Worm (Caenorhabditis elegans) whole organism, L4 larva: ENCODE results near the gene T19H12.3.

Source experiments
- F37D6.2 ChIP-seq: sonication (generic microtip); optimal IDR thresholded peaks from 2 replicates; lab custom pipeline; 2016; ENCODE audit warnings: mild to moderate bottlenecking, missing genetic modification characterization, missing compliant biosample characterization
- F49E8.2 ChIP-seq: sonication (generic microtip); optimal IDR thresholded peaks from 2 replicates; lab custom pipeline; 2016; ENCODE audit warnings: missing compliant biosample characterization, mild to moderate bottlenecking, missing genetic modification characterization, borderline replicate concordance
- R02D3.7 ChIP-seq: fragments of 150-350 bp; sonication (generic microtip); optimal IDR thresholded peaks from 3 replicates; lab custom pipeline; 2014; ENCODE audit warnings: missing biosample characterization, missing genetic modification characterization
- T20F7.1 ChIP-seq: fragments of 200-800 bp; sonication (Bioruptor generic); optimal IDR thresholded peaks from 2 replicates; lab custom pipeline; 2018; ENCODE audit warnings: mild to moderate bottlenecking, missing genetic modification characterization, missing compliant biosample characterization
- Y105C5A.15 ChIP-seq: fragments of 200-800 bp; sonication (Bioruptor generic); IDR thresholded peaks from 2 replicates; pipeline ENCODE4 v1.3.6; 2022; ENCODE audit warnings: missing genetic modification characterization, missing compliant biosample characterization
- Y48G9A.11 ChIP-seq: fragments of 200-800 bp; sonication (Bioruptor generic); IDR thresholded peaks from 2 replicates; pipeline ENCODE4 v1.3.6; 2022; ENCODE audit warnings: missing genetic modification reagents, missing genetic modification characterization, missing compliant biosample characterization
- Y5F2A.4 ChIP-seq: fragments of 200-800 bp; sonication (Bioruptor generic); optimal IDR thresholded peaks from 2 replicates; lab custom pipeline; 2018; ENCODE audit warnings: mild to moderate bottlenecking, missing genetic modification characterization, missing compliant biosample characterization
- aha-1 ChIP-seq: fragments of 150-350 bp; peaks from one replicate; lab custom pipeline; 2014; ENCODE audit warnings: missing biosample characterization, missing genetic modification characterization
- aly-2 ChIP-seq: sonication (generic microtip); optimal IDR thresholded peaks from 2 replicates; lab custom pipeline; 2018; ENCODE audit warnings: missing biosample characterization, missing genetic modification characterization
- ama-1 ChIP-seq: fragments of 150-350 bp; optimal IDR thresholded peaks from 2 replicates; lab custom pipeline; 2014; ENCODE audit warnings: inconsistent platforms, mixed read lengths
- attf-4 ChIP-seq: sonication (generic microtip); optimal IDR thresholded peaks from 3 replicates; lab custom pipeline; 2017; ENCODE audit warnings: missing biosample characterization, missing genetic modification characterization
- ceh-62 ChIP-seq: sonication (generic microtip); optimal IDR thresholded peaks from 2 replicates; lab custom pipeline; 2017; ENCODE audit warnings: missing biosample characterization, missing genetic modification characterization
- ceh-82 ChIP-seq: sonication (generic microtip); optimal IDR thresholded peaks from 2 replicates; lab custom pipeline; 2017; ENCODE audit warnings: missing biosample characterization, missing genetic modification characterization
- ces-1 ChIP-seq: fragments of 150-350 bp; sonication (generic microtip); optimal IDR thresholded peaks from 4 replicates; lab custom pipeline; 2014; ENCODE audit warnings: missing biosample characterization, missing genetic modification reagents, missing genetic modification characterization
- cey-2 ChIP-seq: sonication (generic microtip); optimal IDR thresholded peaks from 3 replicates; lab custom pipeline; 2017; ENCODE audit warnings: missing genetic modification characterization, mild to moderate bottlenecking, missing compliant biosample characterization, antibody characterized with exemption, borderline replicate concordance; ENCODE audit not compliant: insufficient read depth
- daf-16 ChIP-seq, 3 experiments: sonication (generic microtip); optimal IDR thresholded peaks; 2 replicates each; lab custom pipeline; 2016 to 2017; ENCODE audit warnings: missing genetic modification characterization in 3 of 3, missing genetic modification reagents in 3 of 3, mild to moderate bottlenecking in 2 of 3, missing compliant biosample characterization in 2 of 3, missing biosample characterization in 1 of 3, moderate library complexity in 1 of 3
- daf-8 ChIP-seq: fragments of 200-800 bp; sonication (Bioruptor generic); IDR thresholded peaks from 2 replicates; pipeline ENCODE4 v1.3.6; 2022; ENCODE audit warnings: missing genetic modification characterization, missing compliant biosample characterization
- dmd-9 ChIP-seq: fragments of 200-800 bp; sonication (Bioruptor generic); IDR thresholded peaks from 2 replicates; pipeline ENCODE4 v1.3.6; 2022; ENCODE audit warnings: missing genetic modification reagents, missing genetic modification characterization, missing compliant biosample characterization
- egl-27 ChIP-seq: sonication (generic microtip); optimal IDR thresholded peaks from 3 replicates; lab custom pipeline; 2017; ENCODE audit warnings: missing biosample characterization, missing genetic modification reagents, missing genetic modification characterization
- hif-1 ChIP-seq, 2 experiments: sonication (generic microtip); optimal IDR thresholded peaks; 2 replicates each; lab custom pipeline; 2016 to 2017; ENCODE audit warnings: missing compliant biosample characterization in 2 of 2, missing genetic modification characterization in 2 of 2, missing genetic modification reagents in 2 of 2, missing genotype in 2 of 2, mild to moderate bottlenecking in 1 of 2
- lin-13 ChIP-seq: fragments of 150-350 bp; optimal IDR thresholded peaks from 2 replicates; lab custom pipeline; 2014; ENCODE audit warnings: missing biosample characterization, missing genetic modification reagents, missing genetic modification characterization
- lin-29 ChIP-seq: fragments of 200-800 bp; sonication (Bioruptor generic); IDR thresholded peaks from 2 replicates; pipeline ENCODE4 v1.3.6; 2022; ENCODE audit warnings: missing genetic modification reagents, missing genetic modification characterization, missing compliant biosample characterization
- lin-38 ChIP-seq: fragments of 200-800 bp; sonication (Bioruptor generic); IDR thresholded peaks from 2 replicates; pipeline ENCODE4 v1.3.6; 2022; ENCODE audit warnings: missing genetic modification reagents, missing genetic modification characterization, missing compliant biosample characterization
- lin-39 ChIP-seq: fragments of 150-350 bp; optimal IDR thresholded peaks from 2 replicates; lab custom pipeline; 2014; ENCODE audit warnings: missing biosample characterization, missing genetic modification reagents, missing genetic modification characterization
- mdl-1 ChIP-seq, 2 experiments: fragments of 150-350 bp in 1 of 2; sonication (generic microtip) in 1 of 2; optimal IDR thresholded peaks; 2 replicates each; lab custom pipeline; 2014 to 2017; ENCODE audit warnings: missing biosample characterization in 2 of 2, missing genetic modification characterization in 2 of 2
- mdt-29 ChIP-seq: fragments of 200-800 bp; sonication (Bioruptor generic); IDR thresholded peaks from 2 replicates; pipeline ENCODE4 v1.3.6; 2022; ENCODE audit warnings: missing genetic modification reagents, missing genetic modification characterization, missing compliant biosample characterization
- mep-1 ChIP-seq: fragments of 150-350 bp; sonication (generic microtip); optimal IDR thresholded peaks from 3 replicates; lab custom pipeline; 2014; ENCODE audit warnings: missing biosample characterization, missing genetic modification characterization
- mes-2 ChIP-seq: sonication (generic microtip); optimal IDR thresholded peaks from 2 replicates; lab custom pipeline; 2016; ENCODE audit warnings: missing genotype, mild to moderate bottlenecking, missing genetic modification characterization, missing compliant biosample characterization; ENCODE audit not compliant: poor library complexity, severe bottlenecking
- nhr-10 ChIP-seq: fragments of 150-350 bp; optimal IDR thresholded peaks from 2 replicates; lab custom pipeline; 2014; ENCODE audit warnings: missing biosample characterization, missing genetic modification characterization
- nhr-102 ChIP-seq: sonication (generic microtip); optimal IDR thresholded peaks from 2 replicates; lab custom pipeline; 2016; ENCODE audit warnings: mild to moderate bottlenecking, missing genetic modification characterization, moderate library complexity, missing compliant biosample characterization
- nhr-111 ChIP-seq: fragments of 200-800 bp; sonication (Bioruptor generic); optimal IDR thresholded peaks from 2 replicates; lab custom pipeline; 2018; ENCODE audit warnings: mild to moderate bottlenecking, missing genetic modification characterization, missing compliant biosample characterization
- nhr-237 ChIP-seq: sonication (generic microtip); optimal IDR thresholded peaks from 2 replicates; lab custom pipeline; 2017; ENCODE audit warnings: missing biosample characterization, missing genetic modification characterization
- nhr-48 ChIP-seq: sonication (generic microtip); optimal IDR thresholded peaks from 2 replicates; lab custom pipeline; 2016; ENCODE audit warnings: mild to moderate bottlenecking, missing genetic modification characterization, missing compliant biosample characterization
- nhr-76 ChIP-seq: fragments of 150-350 bp; optimal IDR thresholded peaks from 2 replicates; lab custom pipeline; 2014; ENCODE audit warnings: missing biosample characterization, missing genetic modification characterization
- nhr-77 ChIP-seq: fragments of 150-350 bp; optimal IDR thresholded peaks from 2 replicates; lab custom pipeline; 2014; ENCODE audit warnings: missing biosample characterization, missing genetic modification characterization
- php-3 ChIP-seq: fragments of 200-800 bp; sonication (Bioruptor generic); IDR thresholded peaks from 2 replicates; pipeline ENCODE4 v1.3.6; 2022; ENCODE audit warnings: missing genetic modification reagents, missing genetic modification characterization, missing compliant biosample characterization
- rbr-2 ChIP-seq: sonication (generic microtip); optimal IDR thresholded peaks from 2 replicates; lab custom pipeline; 2016; ENCODE audit warnings: missing genotype, missing genetic modification characterization, missing compliant biosample characterization
- saeg-2 ChIP-seq: fragments of 200-800 bp; sonication (Bioruptor generic); IDR thresholded peaks from 2 replicates; pipeline ENCODE4 v1.3.6; 2022; ENCODE audit warnings: missing genetic modification reagents, missing genetic modification characterization, missing compliant biosample characterization
- skn-1 ChIP-seq: fragments of 150-350 bp; optimal IDR thresholded peaks from 2 replicates; lab custom pipeline; 2014; ENCODE audit warnings: missing biosample characterization, missing genetic modification characterization
- snpc-1.2 ChIP-seq: fragments of 200-800 bp; sonication (Bioruptor generic); IDR thresholded peaks from 2 replicates; pipeline ENCODE4 v1.3.6; 2022; ENCODE audit warnings: missing genetic modification reagents, missing genetic modification characterization, missing compliant biosample characterization
- snpc-4 ChIP-seq: fragments of 150-350 bp; optimal IDR thresholded peaks from 2 replicates; lab custom pipeline; 2014; ENCODE audit warnings: missing biosample characterization, missing genetic modification characterization
- spr-3 ChIP-seq: fragments of 200-800 bp; sonication (Bioruptor generic); optimal IDR thresholded peaks from 2 replicates; lab custom pipeline; 2018; ENCODE audit warnings: mild to moderate bottlenecking, missing genetic modification characterization, missing compliant biosample characterization
- tra-1 ChIP-seq: fragments of 200-800 bp; sonication (Bioruptor generic); IDR thresholded peaks from 2 replicates; pipeline ENCODE4 v1.3.6; 2022; ENCODE audit warnings: missing genetic modification reagents, missing genetic modification characterization, missing compliant biosample characterization
- unc-130 ChIP-seq: sonication (generic microtip); optimal IDR thresholded peaks from 2 replicates; lab custom pipeline; 2016; ENCODE audit warnings: missing genetic modification reagents, missing genetic modification characterization, missing compliant biosample characterization
- vab-7 ChIP-seq: fragments of 200-800 bp; sonication (Bioruptor generic); IDR thresholded peaks from 2 replicates; pipeline ENCODE4 v1.3.6; 2022; ENCODE audit warnings: missing genetic modification reagents, missing genetic modification characterization, missing compliant biosample characterization
- zag-1 ChIP-seq: fragments of 150-350 bp; optimal IDR thresholded peaks from 2 replicates; lab custom pipeline; 2014; ENCODE audit warnings: missing biosample characterization, missing genetic modification characterization
- zip-2 ChIP-seq: fragments of 150-350 bp; optimal IDR thresholded peaks from 2 replicates; lab custom pipeline; 2014; ENCODE audit warnings: missing biosample characterization, missing genetic modification characterization
- ztf-11 ChIP-seq: fragments of 150-350 bp; optimal IDR thresholded peaks from 2 replicates; lab custom pipeline; 2014; ENCODE audit warnings: missing biosample characterization, missing genetic modification characterization
- ztf-7 ChIP-seq: fragments of 150-350 bp; optimal IDR thresholded peaks from 2 replicates; lab custom pipeline; 2014; ENCODE audit warnings: missing biosample characterization, missing genetic modification characterization

T19H12.3 gene

DNA sequence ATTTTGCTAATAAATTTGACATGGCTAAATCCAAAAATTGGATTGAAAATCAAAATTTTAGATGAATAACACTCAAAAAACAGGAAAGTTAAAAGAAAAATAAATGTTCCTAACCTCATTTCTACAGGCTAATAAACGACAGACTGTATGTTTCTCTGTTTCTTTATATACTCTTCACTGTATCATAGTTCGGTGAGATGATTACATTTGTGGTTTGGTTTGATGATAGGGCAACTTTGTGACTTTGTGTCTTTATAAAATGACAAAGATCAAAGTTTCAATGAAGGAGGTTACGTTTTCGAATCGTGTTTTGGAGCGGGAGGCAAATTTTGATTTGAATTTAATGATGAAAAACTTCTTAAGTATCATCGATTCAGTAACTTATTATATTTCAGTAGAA, 4.0 kb downstream of the T19H12.3 start, which contains the start of gene ugt-12 (continued):
- no peak for TF ChIP-seq nhr-76 (tag; lab: Kevin White, UChicago)
- no peak for TF ChIP-seq tra-1 (GFP tag; lab: Robert Waterston, UW)
- TF ChIP-seq Y105C5A.15 (GFP tag; lab: Robert Waterston, UW): no peak
- no peak for TF ChIP-seq Y5F2A.4 (GFP tag; lab: Kevin White, UChicago)
- TF ChIP-seq spr-3: no peak
- no peak for TF ChIP-seq ama-1
- peak; percentile 58 for TF ChIP-seq nhr-77 (tag; lab: Kevin White, UChicago)
- TF ChIP-seq, all 104 proteins: peak for 11

DNA sequence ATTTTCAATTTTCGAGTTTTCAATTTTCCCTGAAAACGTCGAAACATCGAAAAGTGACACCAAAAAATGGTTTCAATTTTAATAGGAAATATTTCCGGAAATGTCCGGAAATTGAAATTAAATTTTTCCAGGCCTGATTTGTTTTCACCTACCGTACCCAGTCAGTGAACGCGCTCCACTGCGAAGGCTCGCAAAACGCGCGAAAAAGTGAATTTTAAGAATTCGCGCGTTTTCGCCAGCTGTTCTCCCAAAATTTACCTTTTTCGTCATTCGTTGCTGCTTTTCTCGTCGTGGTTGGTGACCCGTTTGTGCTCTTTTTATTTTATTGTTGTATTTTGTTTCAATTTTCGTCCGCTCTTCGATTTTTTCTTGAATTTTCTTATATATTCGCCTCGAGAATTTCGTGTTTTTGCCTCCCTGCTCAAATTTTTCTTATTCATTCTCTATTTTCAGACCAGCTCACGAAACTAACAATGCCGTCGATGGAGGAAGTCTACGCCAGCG, 4.6 kb downstream of the T19H12.3 start, which contains the start of gene T19H12.2:
Gene T19H12.2 (plus strand): TSS at position 454 of the 504 bp plus-strand sequence.
- TF ChIP-seq vab-7 (peak; percentile 18; the same call in 1 of the 2 replicates), tra-1 (GFP tag; lab: Robert Waterston, UW) (no peak), skn-1 (tag; lab: Kevin White, UChicago) (no peak), saeg-2 (GFP tag; lab: Robert Waterston, UW) (no peak), T20F7.1 (no peak), aly-2 (tag; lab: Kevin White, UChicago) (no peak), nhr-77 (tag; lab: Kevin White, UChicago) (no peak), ces-1 (GFP tag; lab: Kevin White, UChicago) (no peak), ztf-7 (no peak), mep-1 (tag; lab: Kevin White, UChicago) (no peak), rbr-2 (no peak), zip-2 (tag; lab: Kevin White, UChicago) (no peak), Y48G9A.11 (peak; percentile 87), php-3 (GFP tag; lab: Robert Waterston, UW) (no peak), F37D6.2 (tag; lab: Kevin White, UChicago) (no peak), egl-27 (tag; lab: Kevin White, UChicago) (no peak), dmd-9 (GFP tag; lab: Robert Waterston, UW) (no peak), lin-39 (no peak), lin-38 (GFP tag; lab: Robert Waterston, UW) (peak; percentile 98), snpc-1.2 (GFP tag; lab: Robert Waterston, UW) (peak; percentile 78), mdt-29 (GFP tag; lab: Robert Waterston, UW) (no peak), unc-130 (GFP tag; lab: Kevin White, UChicago) (peak; percentile 91), cey-2 (tag; lab: Kevin White, UChicago) (no peak), ceh-62 (tag; lab: Kevin White, UChicago) (no peak), R02D3.7 (tag; lab: Kevin White, UChicago) (no peak), lin-29 (GFP tag; lab: Robert Waterston, UW) (no peak), F49E8.2 (tag; lab: Kevin White, UChicago) (peak; percentile 85), attf-4 (tag; lab: Kevin White, UChicago) (no peak), Y105C5A.15 (GFP tag; lab: Robert Waterston, UW) (no peak), hif-1 (tag; optimal IDR thresholded peaks at IDR 0.05; lab: Kevin White, UChicago) (no peak), mes-2 (no peak), ztf-11 (no peak), mdl-1 (tag; optimal IDR thresholded peaks at IDR 0.05; lab: Kevin White, UChicago) (no peak), nhr-10 (tag; lab: Kevin White, UChicago) (no peak), nhr-111 (GFP tag; lab: Kevin White, UChicago) (no peak), nhr-102 (tag; lab: Kevin White, UChicago) (no peak), lin-13 (GFP tag; lab: Kevin White, UChicago) (peak; percentile 32), nhr-237 (tag; lab: Kevin White, UChicago) (no peak), daf-8 (no peak), spr-3 (no peak), ceh-82 (tag; lab: Kevin White, UChicago) (no peak), aha-1 (tag; lab: Kevin White, UChicago) (no peak), nhr-48 (tag; lab: Kevin White, UChicago) (no peak), zag-1 (tag; lab: Kevin White, UChicago) (no peak), Y5F2A.4 (GFP tag; lab: Kevin White, UChicago) (no peak), snpc-4 (tag; lab: Kevin White, UChicago) (no peak), daf-16 (GFP tag; optimal IDR thresholded peaks at IDR 0.05; lab: Kevin White, UChicago) (no peak), daf-16 (tag; optimal IDR thresholded peaks at IDR 0.05; lab: Kevin White, UChicago) (no peak)
